Worm (Caenorhabditis elegans) whole organism, L4 larva: ENCODE data around the gene pde-4.

Source experiments
- D1046.2 ChIP-seq: fragments of 200-800 bp; sonication (Bioruptor generic); IDR thresholded peaks from 2 replicates; pipeline ENCODE4 v1.3.6; 2022; ENCODE audit warnings: missing genetic modification characterization, missing compliant biosample characterization
- F26F4.8 ChIP-seq: fragments of 200-800 bp; sonication (Bioruptor generic); conservative IDR thresholded peaks from 2 replicates; pipeline ENCODE4 v1.3.6; 2022; ENCODE audit warnings: missing genetic modification characterization, missing compliant biosample characterization
- F37D6.2 ChIP-seq: sonication (generic microtip); optimal IDR thresholded peaks from 2 replicates; lab custom pipeline; 2016; ENCODE audit warnings: mild to moderate bottlenecking, missing genetic modification characterization, missing compliant biosample characterization
- F49E8.2 ChIP-seq: sonication (generic microtip); optimal IDR thresholded peaks from 2 replicates; lab custom pipeline; 2016; ENCODE audit warnings: missing compliant biosample characterization, mild to moderate bottlenecking, missing genetic modification characterization, borderline replicate concordance
- R02D3.7 ChIP-seq: fragments of 150-350 bp; sonication (generic microtip); optimal IDR thresholded peaks from 3 replicates; lab custom pipeline; 2014; ENCODE audit warnings: missing biosample characterization, missing genetic modification characterization
- T20F7.1 ChIP-seq: fragments of 200-800 bp; sonication (Bioruptor generic); optimal IDR thresholded peaks from 2 replicates; lab custom pipeline; 2018; ENCODE audit warnings: mild to moderate bottlenecking, missing genetic modification characterization, missing compliant biosample characterization
- ZK546.5 ChIP-seq, 2 experiments: sonication (generic microtip); optimal IDR thresholded peaks; 2 replicates each; lab custom pipeline; 2017; ENCODE audit warnings: missing biosample characterization in 2 of 2, missing genetic modification characterization in 2 of 2
- aha-1 ChIP-seq: fragments of 150-350 bp; peaks from one replicate; lab custom pipeline; 2014; ENCODE audit warnings: missing biosample characterization, missing genetic modification characterization
- arid-1 ChIP-seq: fragments of 200-800 bp; sonication (Bioruptor generic); conservative IDR thresholded peaks from 2 replicates; pipeline ENCODE4 v1.3.6; 2022; ENCODE audit warnings: missing genetic modification reagents, missing genetic modification characterization, missing compliant biosample characterization
- ceh-32 ChIP-seq: sonication (generic microtip); optimal IDR thresholded peaks from 2 replicates; lab custom pipeline; 2016; ENCODE audit warnings: mild to moderate bottlenecking, missing genetic modification characterization, missing compliant biosample characterization; ENCODE audit not compliant: poor library complexity
- ceh-62 ChIP-seq: sonication (generic microtip); optimal IDR thresholded peaks from 2 replicates; lab custom pipeline; 2017; ENCODE audit warnings: missing biosample characterization, missing genetic modification characterization
- daf-12 ChIP-seq: fragments of 150-350 bp; optimal IDR thresholded peaks from 2 replicates; lab custom pipeline; 2014; ENCODE audit warnings: missing biosample characterization, missing genetic modification reagents, missing genetic modification characterization
- dmd-8 ChIP-seq: fragments of 200-800 bp; sonication (Bioruptor generic); IDR thresholded peaks from 2 replicates; pipeline ENCODE4 v1.3.6; 2022; ENCODE audit warnings: missing genetic modification characterization, missing compliant biosample characterization
- dmd-9 ChIP-seq: fragments of 200-800 bp; sonication (Bioruptor generic); IDR thresholded peaks from 2 replicates; pipeline ENCODE4 v1.3.6; 2022; ENCODE audit warnings: missing genetic modification reagents, missing genetic modification characterization, missing compliant biosample characterization
- egl-27 ChIP-seq: sonication (generic microtip); optimal IDR thresholded peaks from 3 replicates; lab custom pipeline; 2017; ENCODE audit warnings: missing biosample characterization, missing genetic modification reagents, missing genetic modification characterization
- egl-43 ChIP-seq: fragments of 200-800 bp; sonication (Bioruptor generic); IDR thresholded peaks from 2 replicates; pipeline ENCODE4 v1.3.6; 2022; ENCODE audit warnings: missing genetic modification reagents, missing genetic modification characterization, missing compliant biosample characterization
- hlh-30 ChIP-seq: sonication (generic microtip); optimal IDR thresholded peaks from 2 replicates; lab custom pipeline; 2017; ENCODE audit warnings: antibody characterized with exemption, mild to moderate bottlenecking, missing genetic modification characterization, missing compliant biosample characterization; ENCODE audit not compliant: insufficient read depth
- lin-1 ChIP-seq: fragments of 200-800 bp; sonication (Bioruptor generic); IDR thresholded peaks from 2 replicates; pipeline ENCODE4 v1.3.6; 2022; ENCODE audit warnings: missing genetic modification reagents, missing genetic modification characterization, missing compliant biosample characterization
- lin-13 ChIP-seq: fragments of 150-350 bp; optimal IDR thresholded peaks from 2 replicates; lab custom pipeline; 2014; ENCODE audit warnings: missing biosample characterization, missing genetic modification reagents, missing genetic modification characterization
- lin-29 ChIP-seq: fragments of 200-800 bp; sonication (Bioruptor generic); IDR thresholded peaks from 2 replicates; pipeline ENCODE4 v1.3.6; 2022; ENCODE audit warnings: missing genetic modification reagents, missing genetic modification characterization, missing compliant biosample characterization
- lir-3 ChIP-seq: sonication (generic microtip); optimal IDR thresholded peaks from 2 replicates; lab custom pipeline; 2016; ENCODE audit warnings: mild to moderate bottlenecking, missing genetic modification characterization, missing compliant biosample characterization
- lsy-2 ChIP-seq, 2 experiments: fragments of 150-350 bp in 1 of 2; sonication (generic microtip) in 1 of 2; optimal IDR thresholded peaks; 2 replicates each; lab custom pipeline; 2014 to 2017; ENCODE audit warnings: missing biosample characterization in 2 of 2, missing genetic modification characterization in 2 of 2
- madf-9 ChIP-seq: fragments of 200-800 bp; sonication (Bioruptor generic); conservative IDR thresholded peaks from 2 replicates; pipeline ENCODE4 v1.3.6; 2022; ENCODE audit warnings: missing genetic modification reagents, missing genetic modification characterization, missing compliant biosample characterization
- mdl-1 ChIP-seq, 2 experiments: fragments of 150-350 bp in 1 of 2; sonication (generic microtip) in 1 of 2; optimal IDR thresholded peaks; 2 replicates each; lab custom pipeline; 2014 to 2017; ENCODE audit warnings: missing biosample characterization in 2 of 2, missing genetic modification characterization in 2 of 2
- mdt-29 ChIP-seq: fragments of 200-800 bp; sonication (Bioruptor generic); IDR thresholded peaks from 2 replicates; pipeline ENCODE4 v1.3.6; 2022; ENCODE audit warnings: missing genetic modification reagents, missing genetic modification characterization, missing compliant biosample characterization
- mep-1 ChIP-seq: fragments of 150-350 bp; sonication (generic microtip); optimal IDR thresholded peaks from 3 replicates; lab custom pipeline; 2014; ENCODE audit warnings: missing biosample characterization, missing genetic modification characterization
- nhr-10 ChIP-seq: fragments of 150-350 bp; optimal IDR thresholded peaks from 2 replicates; lab custom pipeline; 2014; ENCODE audit warnings: missing biosample characterization, missing genetic modification characterization
- nhr-42 ChIP-seq: fragments of 200-800 bp; sonication (Bioruptor generic); IDR thresholded peaks from 2 replicates; pipeline ENCODE4 v1.3.6; 2022; ENCODE audit warnings: missing genetic modification characterization, missing compliant biosample characterization
- nhr-48 ChIP-seq: sonication (generic microtip); optimal IDR thresholded peaks from 2 replicates; lab custom pipeline; 2016; ENCODE audit warnings: mild to moderate bottlenecking, missing genetic modification characterization, missing compliant biosample characterization
- nhr-6 ChIP-seq: fragments of 150-350 bp; optimal IDR thresholded peaks from 2 replicates; lab custom pipeline; 2014; ENCODE audit warnings: missing biosample characterization, missing genetic modification characterization
- nhr-76 ChIP-seq: fragments of 150-350 bp; optimal IDR thresholded peaks from 2 replicates; lab custom pipeline; 2014; ENCODE audit warnings: missing biosample characterization, missing genetic modification characterization
- pha-4 ChIP-seq, 2 experiments: fragments of 150-350 bp in 1 of 2; fragments of 200-800 bp in 1 of 2; sonication (Bioruptor generic) in 1 of 2; IDR thresholded peaks in 1 of 2; optimal IDR thresholded peaks in 1 of 2; 2 replicates each; pipeline versions ENCODE4 v1.3.6 to Lab custom; 2014 to 2022; ENCODE audit warnings: missing genetic modification characterization in 2 of 2, missing genetic modification reagents in 2 of 2, missing biosample characterization in 1 of 2, missing compliant biosample characterization in 1 of 2
- php-3 ChIP-seq: fragments of 200-800 bp; sonication (Bioruptor generic); IDR thresholded peaks from 2 replicates; pipeline ENCODE4 v1.3.6; 2022; ENCODE audit warnings: missing genetic modification reagents, missing genetic modification characterization, missing compliant biosample characterization
- pqm-1 ChIP-seq: sonication (generic microtip); optimal IDR thresholded peaks from 2 replicates; lab custom pipeline; 2017; ENCODE audit warnings: missing biosample characterization, missing genetic modification characterization
- rbr-2 ChIP-seq: sonication (generic microtip); optimal IDR thresholded peaks from 2 replicates; lab custom pipeline; 2016; ENCODE audit warnings: missing genotype, missing genetic modification characterization, missing compliant biosample characterization
- set-16 ChIP-seq: fragments of 200-800 bp; sonication (Bioruptor generic); IDR thresholded peaks from 2 replicates; pipeline ENCODE4 v1.3.6; 2022; ENCODE audit warnings: missing genetic modification reagents, missing genetic modification characterization, missing compliant biosample characterization
- snpc-1.2 ChIP-seq: fragments of 200-800 bp; sonication (Bioruptor generic); IDR thresholded peaks from 2 replicates; pipeline ENCODE4 v1.3.6; 2022; ENCODE audit warnings: missing genetic modification reagents, missing genetic modification characterization, missing compliant biosample characterization
- snpc-4 ChIP-seq: fragments of 150-350 bp; optimal IDR thresholded peaks from 2 replicates; lab custom pipeline; 2014; ENCODE audit warnings: missing biosample characterization, missing genetic modification characterization
- spr-1 ChIP-seq: sonication (generic microtip); optimal IDR thresholded peaks from 2 replicates; lab custom pipeline; 2016; ENCODE audit warnings: mild to moderate bottlenecking, missing genetic modification characterization, missing compliant biosample characterization
- tra-1 ChIP-seq: fragments of 200-800 bp; sonication (Bioruptor generic); IDR thresholded peaks from 2 replicates; pipeline ENCODE4 v1.3.6; 2022; ENCODE audit warnings: missing genetic modification reagents, missing genetic modification characterization, missing compliant biosample characterization
- unc-39 ChIP-seq: sonication (generic microtip); optimal IDR thresholded peaks from 2 replicates; lab custom pipeline; 2017; ENCODE audit warnings: missing biosample characterization, missing genetic modification characterization
- unc-62 ChIP-seq, 3 experiments: fragments of 150-350 bp in 1 of 3; sonication (generic microtip); optimal IDR thresholded peaks in 2 of 3; peaks in 1 of 3; 1 replicate in 1 of 3; 2 replicates in 2 of 3; lab custom pipeline; 2014 to 2017; ENCODE audit warnings: missing biosample characterization in 3 of 3, missing genetic modification characterization in 3 of 3, missing genetic modification reagents in 3 of 3, missing genotype in 1 of 3
- zfp-3 ChIP-seq: fragments of 200-800 bp; sonication (Bioruptor generic); conservative IDR thresholded peaks from 2 replicates; pipeline ENCODE4 v1.3.6; 2022; ENCODE audit warnings: missing genetic modification reagents, missing genetic modification characterization, missing compliant biosample characterization
- ztf-11 ChIP-seq: fragments of 150-350 bp; optimal IDR thresholded peaks from 2 replicates; lab custom pipeline; 2014; ENCODE audit warnings: missing biosample characterization, missing genetic modification characterization

The pde-4 gene

ce11 chrII:7666967-7667366 lies 15.9 kb upstream of the pde-4 start, which contains the start of gene lir-2:
Gene lir-2, plus strand, starts transcription at chrII:7667267.
- TF ChIP-seq mep-1 (tag; lab: Kevin White, UChicago) (peak; percentile 17), hlh-30 (tag; lab: Kevin White, UChicago) (peak; percentile 17), lin-13 (no peak)

ce11 chrII:7666338-7666737 lies 15.3 kb upstream of the pde-4 start:
- peak in 1 of 2 experiments; percentile 95 for TF ChIP-seq unc-62 (GFP tag; optimal IDR thresholded peaks at IDR 0.05 in 1 of 2; lab: Kevin White, UChicago)
- TF ChIP-seq unc-62 (tag; optimal IDR thresholded peaks at IDR 0.05; lab: Kevin White, UChicago), result no peak
- no peak for TF ChIP-seq spr-1 (tag; lab: Kevin White, UChicago)
- peak; percentile 88 for TF ChIP-seq aha-1 (tag; lab: Kevin White, UChicago)
- TF ChIP-seq, all 104 proteins: peak for 2

DNA sequence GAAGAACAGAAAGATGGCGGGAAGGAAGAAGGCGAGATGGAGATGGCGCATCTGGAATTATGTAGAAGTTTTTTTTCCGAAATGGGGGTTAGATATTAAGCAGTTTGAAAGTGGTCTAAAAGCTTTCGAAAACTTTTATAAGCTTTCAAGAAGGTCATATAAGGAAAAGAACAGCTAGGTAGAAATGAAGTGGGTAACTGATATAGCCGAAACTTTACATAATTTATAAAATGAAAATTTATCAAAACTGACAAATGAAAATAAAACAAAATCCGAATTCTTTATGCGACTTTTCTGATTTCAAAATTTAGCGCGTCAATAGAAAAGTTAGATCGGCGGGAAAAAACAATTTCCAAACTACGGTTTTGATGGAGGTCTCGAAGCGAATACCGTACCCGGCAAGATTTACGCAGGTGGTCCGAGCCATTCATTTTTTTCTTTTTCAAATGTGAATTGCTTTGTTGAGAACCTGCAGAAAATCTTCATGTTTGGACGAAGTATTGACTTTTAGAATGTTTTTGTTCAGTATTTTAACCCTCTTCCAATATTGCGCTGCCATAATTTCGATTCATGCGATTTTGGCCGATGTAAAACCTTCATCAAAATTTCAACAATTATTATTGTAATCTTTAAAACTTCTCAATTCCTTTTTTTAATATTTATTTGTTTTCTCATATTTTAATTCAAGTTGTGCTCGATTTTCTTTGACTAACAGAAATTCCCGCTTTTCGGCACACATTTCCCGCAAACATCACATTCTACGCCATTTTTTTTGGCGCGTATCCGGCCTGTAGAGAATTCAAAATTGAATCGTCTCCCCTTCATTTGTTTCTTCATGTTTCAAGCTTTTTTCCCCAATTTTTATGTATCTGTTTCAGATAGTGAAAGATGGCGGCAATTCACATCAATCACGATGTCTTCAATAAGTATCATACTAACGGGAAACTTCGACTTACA lies 12.9 kb upstream of the pde-4 start, which contains the start of the genes F18A1.7 and rpa-1:
TSS of gene F18A1.7 (minus strand) at position 51 of the 957 bp plus-strand sequence.
TSS of gene rpa-1 (plus strand) at position 879 of the 957 bp plus-strand sequence.
- no peak for TF ChIP-seq daf-12
- peak; percentile 44 for TF ChIP-seq F49E8.2 (tag; lab: Kevin White, UChicago)
- TF ChIP-seq egl-27, result no peak
- TF ChIP-seq F37D6.2 (tag; lab: Kevin White, UChicago), result no peak
- no peak for TF ChIP-seq nhr-10 (tag; lab: Kevin White, UChicago)
- peak in 1 of 2 experiments; percentile 23 for TF ChIP-seq lsy-2 (tag; optimal IDR thresholded peaks at IDR 0.05; lab: Kevin White, UChicago)
- no peak for TF ChIP-seq T20F7.1
- no peak for TF ChIP-seq ztf-11 (tag; lab: Kevin White, UChicago)
- no peak for TF ChIP-seq dmd-8
- TF ChIP-seq php-3 (GFP tag; lab: Robert Waterston, UW), result no peak
- TF ChIP-seq pqm-1 (tag; lab: Kevin White, UChicago), result no peak
- no peak for TF ChIP-seq snpc-1.2 (GFP tag; lab: Robert Waterston, UW)
- TF ChIP-seq nhr-42 (GFP tag; lab: Robert Waterston, UW), result no peak
- TF ChIP-seq pha-4 (GFP tag; IDR thresholded peaks at IDR 0.05; lab: Robert Waterston, UW), result no peak
- no peak for TF ChIP-seq pha-4 (tag; optimal IDR thresholded peaks at IDR 0.05; lab: Kevin White, UChicago)
- no peak for TF ChIP-seq ZK546.5 (tag; optimal IDR thresholded peaks at IDR 0.05; lab: Kevin White, UChicago)
- TF ChIP-seq ceh-62 (tag; lab: Kevin White, UChicago), result no peak
- TF ChIP-seq lin-29 (GFP tag; lab: Robert Waterston, UW), result no peak
- TF ChIP-seq lin-13, result no peak
- no peak for TF ChIP-seq mdl-1 (tag; optimal IDR thresholded peaks at IDR 0.05; lab: Kevin White, UChicago)
- no peak for TF ChIP-seq dmd-9
- no peak for TF ChIP-seq madf-9 (GFP tag; lab: Robert Waterston, UW)
- TF ChIP-seq lir-3 (tag; lab: Kevin White, UChicago), result no peak
- no peak for TF ChIP-seq snpc-4 (tag; lab: Kevin White, UChicago)
- no peak for TF ChIP-seq nhr-76
- peak; percentile 58 for TF ChIP-seq R02D3.7 (tag; lab: Kevin White, UChicago)
- peak; percentile 88 for TF ChIP-seq aha-1 (tag; lab: Kevin White, UChicago)
- no peak for TF ChIP-seq F26F4.8
- TF ChIP-seq D1046.2 (GFP tag; lab: Robert Waterston, UW), result no peak
- no peak for TF ChIP-seq ceh-32 (tag; lab: Kevin White, UChicago)
- TF ChIP-seq tra-1 (GFP tag; lab: Robert Waterston, UW), result no peak
- no peak for TF ChIP-seq unc-39 (tag; lab: Kevin White, UChicago)
- TF ChIP-seq nhr-6 (tag; lab: Kevin White, UChicago), result no peak
- TF ChIP-seq egl-43 (GFP tag; lab: Robert Waterston, UW), result no peak
- TF ChIP-seq lin-1 (GFP tag; lab: Robert Waterston, UW), result no peak
- peak; percentile 13 for TF ChIP-seq hlh-30 (tag; lab: Kevin White, UChicago)
- TF ChIP-seq mdt-29, result no peak
- TF ChIP-seq arid-1 (GFP tag; lab: Robert Waterston, UW), result no peak
- TF ChIP-seq set-16, result no peak
- TF ChIP-seq zfp-3, result no peak
- no peak for TF ChIP-seq nhr-48 (tag; lab: Kevin White, UChicago)
- TF ChIP-seq rbr-2 (tag; lab: Kevin White, UChicago), result no peak
